Worm (Caenorhabditis elegans): ENCODE measurements around the gene C01G10.14.

DNA sequence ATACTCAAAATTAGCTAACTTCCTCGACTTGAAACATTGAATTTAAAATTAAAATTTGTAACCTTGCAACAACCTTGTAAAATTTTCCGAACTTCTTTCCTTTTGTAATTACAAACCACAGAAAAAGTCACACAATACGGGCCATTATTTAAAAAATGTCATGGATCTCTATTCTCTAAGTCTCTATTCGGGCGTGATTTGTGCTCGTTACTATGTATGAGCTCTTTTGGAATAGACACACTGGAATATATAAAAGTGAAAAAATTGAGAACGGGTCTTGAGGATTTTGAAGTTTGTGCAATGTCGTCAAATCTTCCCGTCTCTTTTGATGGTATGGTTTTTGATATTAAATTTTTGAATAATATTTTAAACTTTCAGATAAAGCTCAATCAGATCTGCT, 22.2 kb upstream of the C01G10.14 start, which contains the start of gene srr-7:
- TF ChIP-seq nhr-179 (tag; optimal IDR thresholded peaks at IDR 0.05) (no peak), attf-3 (GFP tag; conservative IDR thresholded peaks at IDR 0.05) (no peak), hrde-1 (tag; optimal IDR thresholded peaks at IDR 0.05; ENCODE audit: borderline replicate concordance) (no peak)
